Fruit fly (Drosophila melanogaster): Measurements from ENCODE around the gene CG11586.

Gene CG11586

dm6 chr3L:4269208-4269607 is 6.9 kb upstream of the CG11586 start:
- TF ChIP-seq chinmo (GFP tag; IDR thresholded peaks at IDR 0.05; ENCODE audit: partially characterized antibody) = no peak
- no peak for TF ChIP-seq CG12744 (GFP tag; optimal IDR thresholded peaks at IDR 0.05)
- TF ChIP-seq oc (tag; optimal IDR thresholded peaks at IDR 0.05) = peak; percentile 69
- TF ChIP-seq dimm (GFP tag; IDR thresholded peaks at IDR 0.05) = no peak
- TF ChIP-seq eyg (GFP tag; optimal IDR thresholded peaks at IDR 0.05) = no peak
- TF ChIP-seq CG9876 (GFP tag; optimal IDR thresholded peaks at IDR 0.05) = no peak
- TF ChIP-seq Blimp-1 (GFP tag; optimal IDR thresholded peaks at IDR 0.05) = peak; percentile 98
- peak; percentile 31 for TF ChIP-seq kni (GFP tag; optimal IDR thresholded peaks at IDR 0.05)
- peak; percentile 22 for TF ChIP-seq grn (GFP tag; optimal IDR thresholded peaks at IDR 0.05)
- TF ChIP-seq zfh2 (GFP tag; optimal IDR thresholded peaks at IDR 0.05) = no peak

DNA sequence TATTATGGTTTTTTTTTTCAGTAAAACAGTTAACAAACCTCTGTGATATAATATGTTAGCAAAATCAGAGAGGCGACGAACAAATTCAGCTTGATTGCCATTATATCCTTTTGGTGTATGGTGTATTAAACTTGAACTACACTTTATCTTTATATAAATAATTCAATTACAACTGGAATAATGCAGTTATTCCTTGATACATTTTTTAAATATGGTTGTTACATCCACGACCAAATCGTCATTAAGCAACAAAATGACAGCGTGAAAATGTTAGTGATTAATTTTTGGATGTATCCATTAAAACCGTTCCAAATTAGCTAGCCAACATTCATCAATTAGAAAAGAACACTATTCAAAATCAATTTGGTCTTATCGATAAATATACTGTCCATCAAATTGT is 5.1 kb upstream of the CG11586 start, which contains the start of gene CG33764:
TSS of gene CG33764 (minus strand) at position 101 of the 400 bp plus-strand sequence.
- TF ChIP-seq CG12769 (tag; optimal IDR thresholded peaks at IDR 0.05) (no peak), zfh1 (GFP tag; IDR thresholded peaks at IDR 0.05) (no peak), ara (GFP tag; IDR thresholded peaks at IDR 0.05) (no peak), tup (GFP tag; optimal IDR thresholded peaks at IDR 0.05) (no peak), CG15011 (GFP tag; optimal IDR thresholded peaks at IDR 0.05) (no peak), CG8281 (tag; optimal IDR thresholded peaks at IDR 0.05) (no peak), insv (GFP tag; optimal IDR thresholded peaks at IDR 0.05) (no peak), Mes4 (GFP tag; optimal IDR thresholded peaks at IDR 0.05) (no peak), CG4282 (GFP tag; optimal IDR thresholded peaks at IDR 0.05) (no peak), Dad (GFP tag; optimal IDR thresholded peaks at IDR 0.05) (no peak), org-1 (GFP tag; optimal IDR thresholded peaks at IDR 0.05) (no peak), CG30403 (GFP tag; optimal IDR thresholded peaks at IDR 0.05) (no peak)

DNA sequence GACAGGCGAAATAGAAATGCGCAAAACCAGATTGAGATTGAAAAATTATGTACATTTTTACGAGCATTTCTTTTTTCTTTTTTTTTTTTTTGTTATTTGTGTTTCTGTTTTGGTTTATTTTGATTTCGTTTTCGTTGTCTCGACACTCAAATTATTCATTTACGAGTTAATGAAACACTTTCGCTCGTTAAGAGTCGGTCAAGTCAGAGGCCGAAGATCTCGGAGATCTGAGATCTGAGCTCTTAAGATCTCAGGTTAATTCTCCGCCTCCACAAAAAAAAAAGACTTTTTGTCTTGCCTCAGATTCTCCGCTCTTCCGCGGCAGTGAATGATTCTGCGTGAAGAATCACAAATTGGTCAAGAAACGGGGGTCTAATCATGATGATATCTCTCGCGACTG is 3.6 kb upstream of the CG11586 start:
- TF ChIP-seq CG13123 (GFP tag; optimal IDR thresholded peaks at IDR 0.05) (no peak), Blimp-1 (GFP tag; optimal IDR thresholded peaks at IDR 0.05) (peak; percentile 88), Aef1 (GFP tag; IDR thresholded peaks at IDR 0.05) (no peak), Awh (GFP tag; IDR thresholded peaks at IDR 0.05) (0 out of 2 replicates have a peak, but pooled peaks have one; percentile 54), grn (GFP tag; optimal IDR thresholded peaks at IDR 0.05) (peak; percentile 1)

DNA sequence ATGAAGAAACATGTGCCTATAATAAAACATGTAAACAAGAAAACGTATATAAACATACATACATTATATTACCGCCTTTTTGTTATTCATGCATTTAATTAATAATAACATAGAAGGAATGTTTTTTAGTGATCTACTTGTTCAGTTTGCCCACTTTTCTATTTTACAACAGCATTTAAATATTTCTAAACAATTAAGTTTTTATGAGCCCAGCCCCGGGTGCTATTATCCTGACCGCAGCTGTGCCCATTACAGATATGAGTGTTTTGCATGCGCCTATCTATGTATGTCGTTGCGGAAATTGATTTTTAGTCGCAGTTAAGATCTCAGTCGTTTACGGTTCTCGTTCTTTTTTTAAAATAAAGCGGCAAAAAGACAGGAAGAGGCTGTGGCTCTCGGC is 2.7 kb upstream of the CG11586 start:
- TF ChIP-seq CG10565 (GFP tag; optimal IDR thresholded peaks at IDR 0.05) = no peak
- TF ChIP-seq klu (GFP tag; IDR thresholded peaks at IDR 0.05) = no peak
- no peak for TF ChIP-seq CG18011 (GFP tag; optimal IDR thresholded peaks at IDR 0.05)
- no peak for TF ChIP-seq CG31224 (GFP tag; IDR thresholded peaks at IDR 0.05)
- TF ChIP-seq nerfin-2 (GFP tag; IDR thresholded peaks at IDR 0.05; ENCODE audit: partially characterized antibody) = 0 out of 2 replicates have a peak, but pooled peaks have one; percentile 21
- TF ChIP-seq CG1233 (GFP tag; optimal IDR thresholded peaks at IDR 0.05) = no peak
- TF ChIP-seq dimm (GFP tag; IDR thresholded peaks at IDR 0.05) = no peak
- TF ChIP-seq CG11696 (GFP tag; IDR thresholded peaks at IDR 0.05) = peak; percentile 69
- peak; percentile 6 for TF ChIP-seq sens (GFP tag)
- no peak for TF ChIP-seq Sry-β (GFP tag; optimal IDR thresholded peaks at IDR 0.05)

DNA sequence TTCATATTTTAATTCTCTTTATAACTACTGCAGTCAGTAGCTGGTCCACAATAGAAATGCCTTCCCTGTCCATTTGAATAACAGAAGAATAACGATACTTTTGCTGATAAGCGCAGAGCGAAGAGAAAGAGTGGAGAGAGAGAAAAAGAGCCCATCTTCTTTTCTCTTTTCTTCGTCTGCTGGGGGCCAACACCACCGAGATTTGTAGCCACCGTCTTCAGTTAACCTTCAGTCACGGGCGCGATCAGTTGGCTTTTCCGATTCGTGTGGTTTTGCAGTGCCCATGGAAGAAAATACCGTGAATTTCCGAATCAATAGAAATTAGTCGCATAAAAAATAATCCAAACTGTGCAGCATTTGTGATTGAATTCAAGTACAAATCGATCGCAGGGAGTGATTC is 1.2 kb upstream of the CG11586 start, which contains the start of gene CG1273:
TSS of gene CG1273 (plus strand) at position 218 of the 400 bp plus-strand sequence.
- TF ChIP-seq scrt (GFP tag; optimal IDR thresholded peaks at IDR 0.05) = no peak
- TF ChIP-seq psq (GFP tag; optimal IDR thresholded peaks at IDR 0.05) = no peak
- TF ChIP-seq Dp (GFP tag; optimal IDR thresholded peaks at IDR 0.05) = no peak
- TF ChIP-seq row (GFP tag; IDR thresholded peaks at IDR 0.05) = no peak
- no peak for TF ChIP-seq CG1603 (tag; optimal IDR thresholded peaks at IDR 0.05)
- no peak for TF ChIP-seq CG1024 (GFP tag; IDR thresholded peaks at IDR 0.05)
- TF ChIP-seq sens (GFP tag) = peak; percentile 67
- TF ChIP-seq pfk (GFP tag; optimal IDR thresholded peaks at IDR 0.05) = no peak
- TF ChIP-seq az2 (GFP tag; optimal IDR thresholded peaks at IDR 0.05) = no peak
- no peak for TF ChIP-seq eyg (GFP tag; optimal IDR thresholded peaks at IDR 0.05)
- TF ChIP-seq Poxn (GFP tag; IDR thresholded peaks at IDR 0.05) = no peak
- peak; percentile 47; the same call in 1 of the 3 replicates for TF ChIP-seq CG6791 (GFP tag; IDR thresholded peaks at IDR 0.05; ENCODE audit: partially characterized antibody)
- TF ChIP-seq CG14667 (GFP tag; IDR thresholded peaks at IDR 0.05) = no peak
- TF ChIP-seq otp (GFP tag; IDR thresholded peaks at IDR 0.05) = no peak
- no peak for TF ChIP-seq CG12219 (GFP tag; optimal IDR thresholded peaks at IDR 0.05)

Measured in whole organism, embryonic.